Fruit fly (Drosophila melanogaster) whole organism, embryonic: Measurements from ENCODE around the gene Ptpmeg2.

Source experiments
- B-H2 ChIP-seq: fragments of 200-800 bp; sonication (Bioruptor generic); optimal IDR thresholded peaks from 2 replicates; lab custom pipeline; 2018; ENCODE audit warnings: missing biosample characterization, mild to moderate bottlenecking, missing genetic modification characterization
- Bteb2 ChIP-seq: fragments of 200-800 bp; sonication (Bioruptor generic); optimal IDR thresholded peaks from 2 replicates; lab custom pipeline; 2016; ENCODE audit warnings: missing biosample characterization, missing genetic modification characterization
- CG11398 ChIP-seq: fragments of 200-800 bp; sonication (Bioruptor generic); optimal IDR thresholded peaks from 2 replicates; lab custom pipeline; 2016; ENCODE audit warnings: missing biosample characterization, missing genetic modification characterization
- CG12071 ChIP-seq: fragments of 200-800 bp; sonication (Bioruptor generic); optimal IDR thresholded peaks from 3 replicates; lab custom pipeline; 2018; ENCODE audit warnings: missing biosample characterization, mild to moderate bottlenecking, missing genetic modification characterization
- CG12219 ChIP-seq: fragments of 200-800 bp; sonication (Bioruptor generic); optimal IDR thresholded peaks from 3 replicates; lab custom pipeline; 2018; ENCODE audit warnings: missing biosample characterization, mild to moderate bottlenecking, missing genetic modification characterization
- CG12942 ChIP-seq: fragments of 200-800 bp; sonication (Bioruptor generic); optimal IDR thresholded peaks from 3 replicates; lab custom pipeline; 2016; ENCODE audit warnings: missing biosample characterization, missing genetic modification characterization
- CG13287 ChIP-seq: fragments of 200-800 bp; sonication (Bioruptor generic); IDR thresholded peaks from 2 replicates; pipeline ENCODE4 v1.3.6; 2022; ENCODE audit warnings: missing biosample characterization, missing genetic modification characterization; ENCODE audit not compliant: partially characterized antibody
- CG13775 ChIP-seq: fragments of 200-800 bp; sonication (Bioruptor generic); optimal IDR thresholded peaks from 3 replicates; lab custom pipeline; 2017; ENCODE audit warnings: missing biosample characterization, mild to moderate bottlenecking, missing genetic modification characterization
- CG15601 ChIP-seq: fragments of 200-800 bp; sonication (Bioruptor generic); optimal IDR thresholded peaks from 3 replicates; lab custom pipeline; 2019; ENCODE audit warnings: missing biosample characterization, mild to moderate bottlenecking, missing genetic modification characterization, moderate library complexity
- CG17359 ChIP-seq: fragments of 200-800 bp; sonication (Bioruptor generic); optimal IDR thresholded peaks from 3 replicates; lab custom pipeline; 2018; ENCODE audit warnings: missing biosample characterization, mild to moderate bottlenecking, missing genetic modification characterization, moderate library complexity
- CG3065 ChIP-seq: fragments of 200-800 bp; sonication (Bioruptor generic); optimal IDR thresholded peaks from 2 replicates; lab custom pipeline; 2016; ENCODE audit warnings: missing biosample characterization, missing genetic modification characterization
- CG34224 ChIP-seq: fragments of 200-800 bp; sonication (Bioruptor generic); IDR thresholded peaks from 3 replicates; pipeline ENCODE4 v1.3.6; 2022; ENCODE audit warnings: missing biosample characterization, missing genetic modification characterization; ENCODE audit not compliant: partially characterized antibody
- CG3838 ChIP-seq: fragments of 200-800 bp; sonication (Bioruptor generic); optimal IDR thresholded peaks from 3 replicates; lab custom pipeline; 2016; ENCODE audit warnings: missing biosample characterization, missing genetic modification characterization
- CG4282 ChIP-seq: fragments of 200-800 bp; sonication (Bioruptor generic); optimal IDR thresholded peaks from 2 replicates; lab custom pipeline; 2016; ENCODE audit warnings: missing biosample characterization, missing genetic modification characterization
- CG4328 ChIP-seq: fragments of 200-800 bp; sonication (Bioruptor generic); optimal IDR thresholded peaks from 3 replicates; lab custom pipeline; 2017; ENCODE audit warnings: missing biosample characterization, missing genetic modification reagents, missing genetic modification characterization
- CG6689 ChIP-seq: fragments of 200-800 bp; sonication (Bioruptor generic); IDR thresholded peaks from 2 replicates; pipeline ENCODE4 v1.3.6; 2022; ENCODE audit warnings: missing biosample characterization, missing genetic modification characterization
- CG7963 ChIP-seq: fragments of 200-800 bp; sonication (Bioruptor generic); IDR thresholded peaks from 3 replicates; pipeline ENCODE4 v1.3.6; 2022; ENCODE audit warnings: missing biosample characterization, missing genetic modification characterization; ENCODE audit not compliant: partially characterized antibody
- CG8089 ChIP-seq: fragments of 200-800 bp; sonication (Bioruptor generic); optimal IDR thresholded peaks from 3 replicates; lab custom pipeline; 2016; ENCODE audit warnings: missing biosample characterization, missing genetic modification characterization
- CG8765 ChIP-seq: fragments of 200-800 bp; sonication (Bioruptor generic); IDR thresholded peaks from 2 replicates; pipeline ENCODE4 v1.3.6; 2022; ENCODE audit warnings: missing biosample characterization, missing genetic modification characterization
- CG9876 ChIP-seq: fragments of 200-800 bp; sonication (Bioruptor generic); optimal IDR thresholded peaks from 2 replicates; lab custom pipeline; 2016; ENCODE audit warnings: missing biosample characterization, missing genetic modification characterization
- CHES-1-like ChIP-seq: fragments of 200-800 bp; sonication (Bioruptor generic); optimal IDR thresholded peaks from 2 replicates; lab custom pipeline; 2016; ENCODE audit warnings: missing biosample characterization, missing genetic modification characterization
- Chrac-16 ChIP-seq: fragments of 200-800 bp; sonication (Bioruptor generic); optimal IDR thresholded peaks from 3 replicates; lab custom pipeline; 2016; ENCODE audit warnings: missing biosample characterization, missing genetic modification characterization
- ERR ChIP-seq: fragments of 200-800 bp; sonication (Bioruptor generic); optimal IDR thresholded peaks from 2 replicates; lab custom pipeline; 2016; ENCODE audit warnings: missing biosample characterization, missing genetic modification characterization
- Ets65A ChIP-seq: fragments of 200-800 bp; sonication (Bioruptor generic); peaks from one replicate; lab custom pipeline; 2016; ENCODE audit warnings: missing biosample characterization, missing genetic modification characterization
- HLH3B ChIP-seq: fragments of 200-800 bp; sonication (Bioruptor generic); IDR thresholded peaks from 2 replicates; pipeline ENCODE4 v1.3.6; 2022; ENCODE audit warnings: missing biosample characterization, missing genetic modification characterization
- Hand ChIP-seq: fragments of 200-800 bp; sonication (Bioruptor generic); optimal IDR thresholded peaks from 2 replicates; lab custom pipeline; 2017; ENCODE audit warnings: mild to moderate bottlenecking, missing biosample characterization, missing genetic modification reagents, missing genetic modification characterization
- Max ChIP-seq: fragments of 200-800 bp; sonication (Bioruptor generic); optimal IDR thresholded peaks from 2 replicates; lab custom pipeline; 2016; ENCODE audit warnings: missing biosample characterization, mild to moderate bottlenecking, missing genetic modification characterization
- Mes4 ChIP-seq: fragments of 200-800 bp; sonication (Bioruptor generic); optimal IDR thresholded peaks from 2 replicates; lab custom pipeline; 2016; ENCODE audit warnings: missing biosample characterization, missing genetic modification characterization
- NC2α ChIP-seq: fragments of 200-800 bp; sonication (Bioruptor generic); optimal IDR thresholded peaks from 2 replicates; lab custom pipeline; 2016; ENCODE audit warnings: missing biosample characterization, missing genetic modification characterization
- Sox100B ChIP-seq: fragments of 200-800 bp; sonication (Bioruptor generic); optimal IDR thresholded peaks from 3 replicates; lab custom pipeline; 2018; ENCODE audit warnings: missing biosample characterization, mild to moderate bottlenecking, missing genetic modification characterization
- Sry-δ ChIP-seq: fragments of 200-800 bp; sonication (Bioruptor generic); optimal IDR thresholded peaks from 2 replicates; lab custom pipeline; 2016; ENCODE audit warnings: missing biosample characterization, missing genetic modification characterization
- Ssrp ChIP-seq: fragments of 200-800 bp; sonication (Bioruptor generic); optimal IDR thresholded peaks from 2 replicates; lab custom pipeline; 2018; ENCODE audit warnings: missing biosample characterization, mild to moderate bottlenecking, missing genetic modification characterization, moderate library complexity
- ase ChIP-seq: fragments of 200-800 bp; sonication (Bioruptor generic); IDR thresholded peaks from 3 replicates; pipeline ENCODE4 v1.3.6; 2022; ENCODE audit warnings: missing biosample characterization, missing genetic modification characterization
- btn ChIP-seq: fragments of 200-800 bp; sonication (Bioruptor generic); optimal IDR thresholded peaks from 2 replicates; lab custom pipeline; 2016; ENCODE audit warnings: missing biosample characterization, missing genetic modification characterization
- danr ChIP-seq: fragments of 200-800 bp; sonication (Bioruptor generic); IDR thresholded peaks from 2 replicates; pipeline ENCODE4 v1.3.6; 2022; ENCODE audit warnings: missing biosample characterization, missing genetic modification characterization
- disco-r ChIP-seq: fragments of 200-800 bp; sonication (Bioruptor generic); optimal IDR thresholded peaks from 2 replicates; lab custom pipeline; 2016; ENCODE audit warnings: missing biosample characterization, missing genetic modification characterization
- fd102C ChIP-seq: fragments of 200-800 bp; sonication (Bioruptor generic); optimal IDR thresholded peaks from 2 replicates; lab custom pipeline; 2018; ENCODE audit warnings: missing biosample characterization, mild to moderate bottlenecking, missing genetic modification characterization, moderate library complexity
- fu2 ChIP-seq: fragments of 200-800 bp; sonication (Bioruptor generic); optimal IDR thresholded peaks from 2 replicates; lab custom pipeline; 2016; ENCODE audit warnings: missing biosample characterization, missing genetic modification characterization
- gro ChIP-seq: fragments of 200-800 bp; sonication (Bioruptor generic); optimal IDR thresholded peaks from 2 replicates; lab custom pipeline; 2016; ENCODE audit warnings: missing biosample characterization, missing genetic modification characterization
- kni ChIP-seq: fragments of 200-800 bp; sonication (Bioruptor generic); optimal IDR thresholded peaks from 3 replicates; lab custom pipeline; 2017; ENCODE audit warnings: mild to moderate bottlenecking, missing biosample characterization, missing genetic modification reagents, missing genetic modification characterization
- knrl ChIP-seq: fragments of 200-800 bp; sonication (Bioruptor generic); IDR thresholded peaks from 3 replicates; pipeline ENCODE4 v1.3.6; 2022; ENCODE audit warnings: missing biosample characterization, missing genetic modification characterization; ENCODE audit not compliant: partially characterized antibody
- nerfin-1 ChIP-seq: fragments of 200-800 bp; sonication (Bioruptor generic); optimal IDR thresholded peaks from 3 replicates; lab custom pipeline; 2019; ENCODE audit warnings: missing biosample characterization, mild to moderate bottlenecking, missing genetic modification characterization, moderate library complexity
- odd ChIP-seq: fragments of 200-800 bp; sonication (Bioruptor generic); optimal IDR thresholded peaks from 2 replicates; lab custom pipeline; 2017; ENCODE audit warnings: missing biosample characterization, mild to moderate bottlenecking, missing genetic modification characterization
- onecut ChIP-seq: fragments of 200-800 bp; sonication (Bioruptor generic); IDR thresholded peaks from 2 replicates; pipeline ENCODE4 v1.3.6; 2022; ENCODE audit warnings: missing biosample characterization, missing genetic modification characterization
- peb ChIP-seq: fragments of 200-800 bp; sonication (Bioruptor generic); IDR thresholded peaks from 2 replicates; pipeline ENCODE4 v1.3.6; 2022; ENCODE audit warnings: missing biosample characterization, missing genetic modification characterization
- psq ChIP-seq: fragments of 200-800 bp; sonication (Bioruptor generic); optimal IDR thresholded peaks from 2 replicates; lab custom pipeline; 2017; ENCODE audit warnings: missing biosample characterization, missing genetic modification characterization
- scrt ChIP-seq: fragments of 200-800 bp; sonication (Bioruptor generic); optimal IDR thresholded peaks from 2 replicates; lab custom pipeline; 2018; ENCODE audit warnings: missing biosample characterization, mild to moderate bottlenecking, missing genetic modification characterization, moderate library complexity
- seq ChIP-seq: fragments of 200-800 bp; sonication (Bioruptor generic); IDR thresholded peaks from 2 replicates; pipeline ENCODE4 v1.3.6; 2022; ENCODE audit warnings: missing biosample characterization, missing genetic modification characterization
- sisA ChIP-seq: fragments of 200-800 bp; sonication (Bioruptor generic); IDR thresholded peaks from 2 replicates; pipeline ENCODE4 v1.3.6; 2022; ENCODE audit warnings: missing biosample characterization, missing genetic modification characterization
- wdn ChIP-seq: fragments of 200-800 bp; sonication (Bioruptor generic); IDR thresholded peaks from 2 replicates; pipeline ENCODE4 v1.3.6; 2022; ENCODE audit warnings: missing biosample characterization, missing genetic modification characterization
- zf30C ChIP-seq: fragments of 200-800 bp; sonication (Bioruptor generic); optimal IDR thresholded peaks from 3 replicates; lab custom pipeline; 2018; ENCODE audit warnings: missing biosample characterization, mild to moderate bottlenecking, missing genetic modification characterization

The Ptpmeg2 gene

dm6 chrX:9687623-9688022, 28.7 kb upstream of the Ptpmeg2 start (continued):
- TF ChIP-seq Ets65A (GFP tag; lab: Kevin White, UChicago) (peak; percentile 92), CG12219 (peak; percentile 97), CG9876 (GFP tag; lab: Kevin White, UChicago) (peak; percentile 22), Ssrp (tag; lab: Kevin White, UChicago) (peak; percentile 93), B-H2 (GFP tag; lab: Kevin White, UChicago) (peak; percentile 95), CG8765 (GFP tag; lab: Robert Waterston, UW) (peak; percentile 85), CG4328 (GFP tag; lab: Kevin White, UChicago) (peak; percentile 95), CG8089 (peak; percentile 76), ase (GFP tag; lab: Robert Waterston, UW) (peak; percentile 95), CG15601 (tag; lab: Kevin White, UChicago) (peak; percentile 93), CG3838 (GFP tag; lab: Kevin White, UChicago) (peak; percentile 83), scrt (GFP tag; lab: Kevin White, UChicago) (peak; percentile 92), kni (GFP tag; lab: Kevin White, UChicago) (peak; percentile 76), Sox100B (GFP tag; lab: Kevin White, UChicago) (peak; percentile 96), CG3065 (peak; percentile 83), CG6689 (GFP tag; lab: Robert Waterston, UW) (peak; percentile 93), wdn (GFP tag; lab: Robert Waterston, UW) (peak; percentile 84), CG12942 (GFP tag; lab: Kevin White, UChicago) (peak; percentile 82), onecut (GFP tag; lab: Robert Waterston, UW) (peak; percentile 92), CG7963 (no peak), nerfin-1 (tag; lab: Kevin White, UChicago) (peak; percentile 95), disco-r (peak; percentile 72), seq (GFP tag; lab: Robert Waterston, UW) (peak; percentile 94), Bteb2 (peak; percentile 89), peb (GFP tag; lab: Robert Waterston, UW) (peak; percentile 76), odd (GFP tag; lab: Kevin White, UChicago) (peak; percentile 98), HLH3B (GFP tag; lab: Robert Waterston, UW) (peak; percentile 93), danr (GFP tag; lab: Robert Waterston, UW) (peak; percentile 86), NC2α (GFP tag; lab: Kevin White, UChicago) (peak; percentile 52), CHES-1-like (peak; percentile 64), btn (GFP tag; lab: Kevin White, UChicago) (peak; percentile 80), CG34224 (GFP tag; lab: Robert Waterston, UW) (no peak), Mes4 (GFP tag; lab: Kevin White, UChicago) (peak; percentile 78), gro (GFP tag; lab: Kevin White, UChicago) (peak; percentile 84), fu2 (GFP tag; lab: Kevin White, UChicago) (peak; percentile 73), knrl (GFP tag; lab: Robert Waterston, UW) (peak; percentile 25; the same call in 1 of the 3 replicates), CG13287 (no peak; the same call in 1 of the 2 replicates), zf30C (GFP tag; lab: Kevin White, UChicago) (peak; percentile 98), Sry-δ (GFP tag; lab: Kevin White, UChicago) (peak; percentile 28), psq (GFP tag; lab: Kevin White, UChicago) (peak; percentile 81), sisA (GFP tag; lab: Robert Waterston, UW) (peak; percentile 89), fd102C (GFP tag; lab: Kevin White, UChicago) (peak; percentile 92), CG11398 (GFP tag; lab: Kevin White, UChicago) (peak; percentile 59), CG13775 (GFP tag; lab: Kevin White, UChicago) (peak; percentile 96), Max (GFP tag; lab: Kevin White, UChicago) (peak; percentile 85), CG12071 (GFP tag; lab: Kevin White, UChicago) (peak; percentile 96), Hand (GFP tag; lab: Kevin White, UChicago) (peak; percentile 94), CG4282 (GFP tag; lab: Kevin White, UChicago) (peak; percentile 28), Chrac-16 (peak; percentile 89), ERR (GFP tag; lab: Kevin White, UChicago) (peak; percentile 53), CG17359 (tag; lab: Kevin White, UChicago) (peak; percentile 97)
